Worm (Caenorhabditis elegans): ENCODE data around the gene F07E5.8.
"Not testable (repeated sequence)": the region's sequence is repeated elsewhere in the genome, so short reads cannot be mapped to it uniquely, and the experiment has no call there.

DNA sequence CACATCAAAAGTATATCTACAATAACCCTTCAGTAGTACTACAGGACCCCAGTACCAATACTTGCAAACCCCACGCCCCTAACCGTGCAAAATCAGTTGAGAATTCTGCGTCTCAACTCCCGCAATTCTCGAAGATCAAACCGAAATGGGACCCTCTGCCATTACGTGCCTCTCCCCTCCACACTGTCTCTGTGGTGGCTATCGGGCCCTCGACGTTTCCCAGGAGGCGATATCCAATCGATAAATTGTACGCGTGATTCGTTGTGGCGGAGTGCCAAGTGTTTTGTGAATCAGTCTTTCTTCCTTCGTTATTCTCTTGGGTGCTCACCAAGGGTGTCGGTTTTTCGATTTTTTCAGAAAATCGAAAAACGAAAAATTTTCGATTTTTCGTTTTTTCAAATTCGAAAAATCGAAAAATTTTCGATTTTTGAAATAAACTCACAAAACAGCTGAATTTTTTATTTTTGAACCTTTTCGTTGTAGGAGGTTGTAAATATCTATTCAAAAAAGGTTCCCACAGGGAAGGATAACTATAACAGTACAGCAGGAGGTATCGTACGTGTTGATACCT, 7.9 kb downstream of the F07E5.8 start, which contains the start of gene F07E5.12:
- TF ChIP-seq T22C8.4 (GFP tag; IDR thresholded peaks at IDR 0.05); med-1 (GFP tag; optimal IDR thresholded peaks at IDR 0.05; ENCODE audit: insufficient read depth); flt-1 (GFP tag; IDR thresholded peaks at IDR 0.05); ref-1 (GFP tag; conservative IDR thresholded peaks at IDR 0.05): not testable (repeated sequence)
